Fruit fly (Drosophila melanogaster): ENCODE data around the gene CG13607.

DNA sequence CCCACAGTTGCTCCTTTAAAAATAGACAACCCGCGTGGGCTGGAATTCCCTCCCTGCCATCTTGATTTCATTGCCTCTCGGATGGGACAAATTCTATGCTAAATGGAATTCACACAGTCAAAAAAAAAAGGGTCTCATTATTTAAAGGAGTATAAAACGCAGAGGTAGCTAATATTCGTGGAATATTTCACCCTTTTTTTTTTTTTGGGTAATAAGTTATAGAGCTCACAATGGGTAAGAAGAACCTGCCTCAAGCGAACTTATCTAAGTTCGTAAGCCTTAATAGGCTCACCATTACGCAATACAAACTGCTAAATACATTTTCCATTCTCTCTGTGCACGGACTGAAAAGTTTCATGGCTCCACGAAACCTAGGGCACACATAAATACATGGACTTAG, 42.4 kb downstream of the CG13607 start:
- TF ChIP-seq CG10267 (tag; optimal IDR thresholded peaks at IDR 0.05) (no peak), sisA (GFP tag; IDR thresholded peaks at IDR 0.05) (no peak)
